Fruit fly (Drosophila melanogaster) whole organism, embryonic: ENCODE results near the gene CG12990.

Experiments used
- CG8388 ChIP-seq: fragments of 200-800 bp; sonication (Bioruptor generic); optimal IDR thresholded peaks from 2 replicates; lab custom pipeline; 2019; ENCODE audit warnings: missing biosample characterization, mild to moderate bottlenecking, missing genetic modification characterization, moderate library complexity
- E2f1 ChIP-seq: fragments of 200-800 bp; sonication (Bioruptor generic); IDR thresholded peaks from 2 replicates; pipeline ENCODE4 v1.3.6; 2022; ENCODE audit warnings: missing biosample characterization, missing genetic modification characterization
- Kr ChIP-seq: fragments of 200-800 bp; sonication (Bioruptor generic); optimal IDR thresholded peaks from 2 replicates; lab custom pipeline; 2017; ENCODE audit warnings: missing biosample characterization, mild to moderate bottlenecking, missing genetic modification characterization
- Optix ChIP-seq: fragments of 200-800 bp; sonication (Bioruptor generic); IDR thresholded peaks from 3 replicates; pipeline ENCODE4 v1.3.6; 2022; ENCODE audit warnings: missing biosample characterization, missing genetic modification characterization
- Pdp1 ChIP-seq, 2 experiments: fragments of 200-800 bp; sonication (Bioruptor generic); optimal IDR thresholded peaks; 3 replicates each; lab custom pipeline; 2016; ENCODE audit warnings: missing biosample characterization in 2 of 2, missing genetic modification characterization in 2 of 2, mild to moderate bottlenecking in 1 of 2, moderate library complexity in 1 of 2
- lbe ChIP-seq: fragments of 200-800 bp; sonication (Bioruptor generic); optimal IDR thresholded peaks from 2 replicates; lab custom pipeline; 2016; ENCODE audit warnings: missing biosample characterization, mild to moderate bottlenecking, missing genetic modification characterization
- vvl ChIP-seq: fragments of 200-800 bp; sonication (Bioruptor generic); IDR thresholded peaks from 2 replicates; pipeline ENCODE4 v1.3.6; 2022; ENCODE audit warnings: missing biosample characterization, missing genetic modification characterization

DNA sequence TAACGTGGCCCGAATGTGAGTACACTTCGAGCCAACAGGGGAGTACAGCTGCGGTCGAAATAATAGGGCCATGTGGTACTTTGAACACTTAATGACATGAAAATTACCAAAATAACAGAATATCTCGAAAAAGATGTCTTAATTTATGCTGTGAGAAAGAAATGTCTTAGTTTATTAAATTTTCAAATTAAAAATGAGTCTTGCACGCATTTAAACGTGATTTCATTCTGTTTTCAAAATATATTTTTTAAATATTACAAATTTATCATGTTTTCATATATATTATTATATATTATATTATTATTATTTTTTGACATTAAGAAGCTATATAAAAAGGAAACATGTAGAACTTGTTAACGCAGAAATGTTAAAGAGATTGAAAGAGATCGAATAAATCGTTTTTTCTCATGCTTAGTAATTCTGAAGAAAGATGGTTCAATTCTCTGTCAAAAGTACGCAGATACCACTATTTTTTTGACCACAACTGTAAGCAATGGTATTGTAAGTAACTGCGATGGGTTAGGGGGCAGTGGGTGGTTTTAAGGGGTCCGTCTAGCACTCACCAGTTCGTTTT is 23.3 kb upstream of the CG12990 start:
- TF ChIP-seq CG8388 (no peak), Pdp1 (GFP tag; optimal IDR thresholded peaks at IDR 0.05; lab: Kevin White, UChicago) (no peak), E2f1 (no peak), Kr (no peak), Optix (GFP tag; lab: Robert Waterston, UW) (no peak), vvl (GFP tag; lab: Robert Waterston, UW) (no peak), lbe (GFP tag; lab: Kevin White, UChicago) (no peak)
